Worm (Caenorhabditis elegans) whole organism, L1 larva: Measurements from ENCODE around the gene K07F5.12.

Source experiments
- ceh-82 ChIP-seq, 3 experiments: fragments of 150-350 bp in 1 of 3; sonication (generic microtip) in 2 of 3; optimal IDR thresholded peaks; 2 replicates each; lab custom pipeline; 2014 to 2017; ENCODE audit warnings: missing biosample characterization in 3 of 3, missing genetic modification characterization in 3 of 3
- lin-35 ChIP-seq, 2 experiments: fragments of 150-350 bp; optimal IDR thresholded peaks; 2 replicates each; lab custom pipeline; 2014; ENCODE audit warnings: missing biosample characterization in 2 of 2, missing genetic modification characterization in 2 of 2, missing genetic modification reagents in 2 of 2
- lin-39 ChIP-seq: fragments of 150-350 bp; optimal IDR thresholded peaks from 2 replicates; lab custom pipeline; 2014; ENCODE audit warnings: missing biosample characterization, missing genetic modification reagents, missing genetic modification characterization
- mdl-1 ChIP-seq, 2 experiments: fragments of 150-350 bp; optimal IDR thresholded peaks; 2 replicates each; lab custom pipeline; 2014 to 2017; ENCODE audit warnings: missing biosample characterization in 2 of 2, missing genetic modification characterization in 2 of 2, inconsistent platforms in 1 of 2
- nhr-76 ChIP-seq: sonication (generic microtip); optimal IDR thresholded peaks from 2 replicates; lab custom pipeline; 2017; ENCODE audit warnings: missing biosample characterization, missing genetic modification characterization
- pqm-1 ChIP-seq: sonication (generic microtip); optimal IDR thresholded peaks from 3 replicates; lab custom pipeline; 2017; ENCODE audit warnings: missing biosample characterization, missing genetic modification characterization
- snpc-4 ChIP-seq: fragments of 150-350 bp; optimal IDR thresholded peaks from 2 replicates; lab custom pipeline; 2014; ENCODE audit warnings: missing biosample characterization, missing genetic modification characterization
- tbx-2 ChIP-seq: sonication (generic microtip); optimal IDR thresholded peaks from 2 replicates; lab custom pipeline; 2016; ENCODE audit warnings: missing genetic modification characterization, missing compliant biosample characterization
- unc-62 ChIP-seq: fragments of 150-350 bp; optimal IDR thresholded peaks from 2 replicates; lab custom pipeline; 2014; ENCODE audit warnings: missing biosample characterization, missing genetic modification reagents, missing genetic modification characterization
- ztf-11 ChIP-seq, 2 experiments: sonication (generic microtip); optimal IDR thresholded peaks; 2 replicates each; lab custom pipeline; 2016 to 2017; ENCODE audit warnings: missing genetic modification characterization in 2 of 2, missing biosample characterization in 1 of 2, missing compliant biosample characterization in 1 of 2

DNA sequence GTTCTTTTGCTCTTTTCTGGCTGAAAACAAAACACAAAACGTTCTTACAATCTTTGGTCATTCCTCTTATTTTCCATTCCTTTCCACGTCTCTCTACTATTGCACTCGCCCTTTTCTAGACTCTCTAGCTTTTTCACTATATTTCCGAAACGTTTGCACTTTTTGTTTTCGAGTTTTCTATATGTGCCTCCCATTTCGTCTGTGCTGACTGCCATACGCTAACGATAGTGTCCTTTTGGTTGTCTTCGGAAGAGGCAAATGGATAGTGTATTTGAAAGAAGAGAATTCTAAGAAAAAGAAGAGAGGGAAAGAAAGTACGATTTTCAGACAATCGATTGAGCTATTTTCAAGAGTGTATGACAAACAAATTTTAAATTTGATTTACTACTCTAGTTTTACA lies 17.0 kb downstream of the K07F5.12 start:
- TF ChIP-seq ceh-82 (tag; optimal IDR thresholded peaks at IDR 0.05; lab: Kevin White, UChicago) (peak in 1 of 3 experiments; percentile 22), lin-35 (GFP tag; optimal IDR thresholded peaks at IDR 0.05; lab: Kevin White, UChicago) (peak in 1 of 2 experiments; percentile 26), unc-62 (no peak), ztf-11 (tag; optimal IDR thresholded peaks at IDR 0.05; lab: Kevin White, UChicago) (no peak), mdl-1 (tag; optimal IDR thresholded peaks at IDR 0.05; lab: Kevin White, UChicago) (no peak), tbx-2 (tag; lab: Kevin White, UChicago) (no peak), lin-39 (tag; lab: Kevin White, UChicago) (no peak), pqm-1 (tag; lab: Kevin White, UChicago) (no peak), snpc-4 (tag; lab: Kevin White, UChicago) (no peak), nhr-76 (no peak)
